Worm (Caenorhabditis elegans) whole organism, mixed stage, embryonic: ENCODE measurements around the gene daf-5.

Experiments used
- drap-1 ChIP-seq: fragments of 200-800 bp; sonication (Bioruptor generic); optimal IDR thresholded peaks from 3 replicates; lab custom pipeline; 2018; ENCODE audit warnings: mild to moderate bottlenecking, missing genetic modification characterization, missing compliant biosample characterization
- elt-1 ChIP-seq: sonication (generic microtip); optimal IDR thresholded peaks from 2 replicates; lab custom pipeline; 2017; ENCODE audit warnings: missing genetic modification characterization, mild to moderate bottlenecking, missing compliant biosample characterization, antibody characterized with exemption, moderate library complexity, borderline replicate concordance; ENCODE audit not compliant: insufficient read depth
- ham-2 ChIP-seq: fragments of 200-800 bp; sonication (Bioruptor generic); optimal IDR thresholded peaks from 2 replicates; lab custom pipeline; 2018; ENCODE audit warnings: mild to moderate bottlenecking, missing genetic modification characterization, missing compliant biosample characterization
- lin-13 ChIP-seq: fragments of 150-350 bp; optimal IDR thresholded peaks from 2 replicates; lab custom pipeline; 2014; ENCODE audit warnings: missing biosample characterization, missing genetic modification characterization
- lsy-2 ChIP-seq: fragments of 150-350 bp; optimal IDR thresholded peaks from 2 replicates; lab custom pipeline; 2014; ENCODE audit warnings: missing biosample characterization, missing genetic modification characterization
- mab-5 ChIP-seq: fragments of 150-350 bp; optimal IDR thresholded peaks from 2 replicates; lab custom pipeline; 2014; ENCODE audit warnings: missing biosample characterization, missing genetic modification characterization
- snpc-4 ChIP-seq: fragments of 150-350 bp; optimal IDR thresholded peaks from 2 replicates; lab custom pipeline; 2014; ENCODE audit warnings: missing biosample characterization, missing genetic modification characterization
- ztf-11 ChIP-seq: fragments of 150-350 bp; optimal IDR thresholded peaks from 2 replicates; lab custom pipeline; 2014; ENCODE audit warnings: missing biosample characterization, missing genetic modification characterization

DNA sequence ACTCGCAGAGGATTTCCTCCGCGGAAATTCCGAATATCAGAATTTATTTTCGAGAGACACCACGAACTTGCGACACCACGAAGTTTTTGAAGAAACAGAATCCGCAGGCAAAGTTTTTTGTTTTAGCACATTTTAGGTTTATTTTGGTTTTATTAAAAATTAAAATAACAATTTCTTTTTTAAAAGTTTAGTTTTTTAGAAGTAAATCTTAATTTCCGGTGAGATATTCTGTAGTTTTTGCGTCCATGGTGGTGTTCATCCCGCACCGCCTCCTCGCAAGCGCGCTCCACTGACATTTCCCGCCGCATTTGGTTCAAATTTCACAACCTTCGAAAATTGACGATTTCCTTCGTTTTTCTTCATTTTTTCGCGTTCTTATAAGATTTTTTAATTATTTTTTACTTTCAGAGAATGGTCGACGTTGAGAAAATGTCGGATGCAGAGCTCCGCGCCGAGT is 11.0 kb upstream of the daf-5 start, which contains the start of gene lem-2:
- TF ChIP-seq lin-13 (tag; lab: Kevin White, UChicago) = peak; percentile 65
- TF ChIP-seq mab-5 = peak; percentile 20
- TF ChIP-seq elt-1 (tag; lab: Kevin White, UChicago) = no peak
- TF ChIP-seq lsy-2 (tag; lab: Kevin White, UChicago) = peak; percentile 57
- TF ChIP-seq ham-2 (GFP tag; lab: Kevin White, UChicago) = no peak
- TF ChIP-seq ztf-11 (tag; lab: Kevin White, UChicago) = no peak
- TF ChIP-seq drap-1 = peak; percentile 81
- TF ChIP-seq snpc-4 (tag; lab: Kevin White, UChicago) = no peak
